Fruit fly (Drosophila melanogaster) whole organism, embryonic: Measurements from ENCODE around the gene CG46462.

Source experiments
- ATbp ChIP-seq: fragments of 200-800 bp; sonication (Bioruptor generic); optimal IDR thresholded peaks from 2 replicates; lab custom pipeline; 2017; ENCODE audit warnings: missing biosample characterization, mild to moderate bottlenecking, missing genetic modification characterization, missing genetic modification reagents
- CG10209 ChIP-seq: fragments of 200-800 bp; sonication (Bioruptor generic); optimal IDR thresholded peaks from 3 replicates; lab custom pipeline; 2017; ENCODE audit warnings: missing biosample characterization, mild to moderate bottlenecking, missing genetic modification characterization, missing genetic modification reagents
- CG11247 ChIP-seq: fragments of 200-800 bp; sonication (Bioruptor generic); IDR thresholded peaks from 2 replicates; pipeline ENCODE4 v1.3.6; 2022; ENCODE audit warnings: missing biosample characterization, missing genetic modification characterization
- CG13123 ChIP-seq: fragments of 200-800 bp; sonication (Bioruptor generic); optimal IDR thresholded peaks from 2 replicates; lab custom pipeline; 2016; ENCODE audit warnings: missing biosample characterization, missing genetic modification characterization
- CG14050 ChIP-seq: fragments of 200-800 bp; sonication (Bioruptor generic); IDR thresholded peaks from 3 replicates; pipeline ENCODE4 v1.3.6; 2022; ENCODE audit warnings: missing biosample characterization, missing genetic modification characterization
- CG15269 ChIP-seq: fragments of 200-800 bp; sonication (Bioruptor generic); optimal IDR thresholded peaks from 2 replicates; lab custom pipeline; 2018; ENCODE audit warnings: missing biosample characterization, mild to moderate bottlenecking, missing genetic modification characterization, moderate library complexity
- CG16863 ChIP-seq: fragments of 200-800 bp; sonication (Bioruptor generic); optimal IDR thresholded peaks from 3 replicates; lab custom pipeline; 2016; ENCODE audit warnings: missing biosample characterization, missing genetic modification characterization
- CG17328 ChIP-seq: fragments of 200-800 bp; sonication (Bioruptor generic); IDR thresholded peaks from 2 replicates; pipeline ENCODE4 v1.3.6; 2022; ENCODE audit warnings: missing biosample characterization, missing genetic modification characterization
- CG17359 ChIP-seq: fragments of 200-800 bp; sonication (Bioruptor generic); optimal IDR thresholded peaks from 3 replicates; lab custom pipeline; 2018; ENCODE audit warnings: missing biosample characterization, mild to moderate bottlenecking, missing genetic modification characterization, moderate library complexity
- CG17361 ChIP-seq: fragments of 200-800 bp; sonication (Bioruptor generic); IDR thresholded peaks from 3 replicates; pipeline ENCODE4 v1.3.6; 2022; ENCODE audit warnings: missing biosample characterization, missing genetic modification characterization
- CG17385 ChIP-seq: fragments of 200-800 bp; sonication (Bioruptor generic); optimal IDR thresholded peaks from 3 replicates; lab custom pipeline; 2018; ENCODE audit warnings: missing biosample characterization, mild to moderate bottlenecking, missing genetic modification characterization
- CG17829 ChIP-seq: fragments of 200-800 bp; optimal IDR thresholded peaks from 2 replicates; lab custom pipeline; 2019; ENCODE audit warnings: missing biosample characterization, mild to moderate bottlenecking, missing genetic modification characterization, moderate library complexity
- CG18011 ChIP-seq: fragments of 200-800 bp; sonication (Bioruptor generic); optimal IDR thresholded peaks from 2 replicates; lab custom pipeline; 2017; ENCODE audit warnings: missing biosample characterization, missing genetic modification characterization, mild to moderate bottlenecking, moderate library complexity, missing genotype
- CG2120 ChIP-seq: fragments of 200-800 bp; sonication (Bioruptor generic); optimal IDR thresholded peaks from 3 replicates; lab custom pipeline; 2016; ENCODE audit warnings: missing biosample characterization, missing genetic modification characterization
- CG30020 ChIP-seq: fragments of 200-800 bp; optimal IDR thresholded peaks from 2 replicates; lab custom pipeline; 2019; ENCODE audit warnings: missing biosample characterization, mild to moderate bottlenecking, missing genetic modification characterization, moderate library complexity
- CG5180 ChIP-seq: fragments of 200-800 bp; sonication (Bioruptor generic); optimal IDR thresholded peaks from 3 replicates; lab custom pipeline; 2017; ENCODE audit warnings: missing biosample characterization, missing genetic modification characterization, mild to moderate bottlenecking, moderate library complexity, missing genetic modification reagents
- CG7963 ChIP-seq: fragments of 200-800 bp; sonication (Bioruptor generic); IDR thresholded peaks from 3 replicates; pipeline ENCODE4 v1.3.6; 2022; ENCODE audit warnings: missing biosample characterization, missing genetic modification characterization; ENCODE audit not compliant: partially characterized antibody
- CG8765 ChIP-seq: fragments of 200-800 bp; sonication (Bioruptor generic); IDR thresholded peaks from 2 replicates; pipeline ENCODE4 v1.3.6; 2022; ENCODE audit warnings: missing biosample characterization, missing genetic modification characterization
- CG8924 ChIP-seq: fragments of 200-800 bp; optimal IDR thresholded peaks from 3 replicates; lab custom pipeline; 2019; ENCODE audit warnings: missing biosample characterization, mild to moderate bottlenecking, missing genetic modification characterization, moderate library complexity
- CG9932 ChIP-seq: fragments of 200-800 bp; sonication (Bioruptor generic); IDR thresholded peaks from 2 replicates; pipeline ENCODE4 v1.3.6; 2022; ENCODE audit warnings: missing biosample characterization, missing genetic modification characterization
- CTCF ChIP-seq: fragments of 200-800 bp; sonication (Bioruptor generic); optimal IDR thresholded peaks from 2 replicates; lab custom pipeline; 2017; ENCODE audit warnings: missing biosample characterization, mild to moderate bottlenecking, missing genetic modification characterization, moderate library complexity
- Chrac-16 ChIP-seq: fragments of 200-800 bp; sonication (Bioruptor generic); optimal IDR thresholded peaks from 3 replicates; lab custom pipeline; 2016; ENCODE audit warnings: missing biosample characterization, missing genetic modification characterization
- Dek ChIP-seq: fragments of 200-800 bp; sonication (Bioruptor generic); optimal IDR thresholded peaks from 3 replicates; lab custom pipeline; 2019; ENCODE audit warnings: missing biosample characterization, mild to moderate bottlenecking, missing genetic modification characterization, moderate library complexity
- Dip2 ChIP-seq: fragments of 200-800 bp; sonication (Bioruptor generic); IDR thresholded peaks from 2 replicates; pipeline ENCODE4 v1.3.6; 2022; ENCODE audit warnings: missing biosample characterization, missing genetic modification characterization
- Doc3 ChIP-seq: fragments of 200-800 bp; sonication (Bioruptor generic); IDR thresholded peaks from 3 replicates; pipeline ENCODE4 v1.3.6; 2022; ENCODE audit warnings: missing biosample characterization, missing genetic modification characterization; ENCODE audit not compliant: partially characterized antibody
- E2f2 ChIP-seq: fragments of 200-800 bp; sonication (Bioruptor generic); IDR thresholded peaks from 2 replicates; pipeline ENCODE4 v1.3.6; 2022; ENCODE audit warnings: missing biosample characterization, missing genetic modification characterization
- Elba2 ChIP-seq: fragments of 200-800 bp; sonication (Bioruptor generic); optimal IDR thresholded peaks from 3 replicates; lab custom pipeline; 2016; ENCODE audit warnings: missing biosample characterization, missing genetic modification characterization
- HmgD ChIP-seq: fragments of 200-800 bp; sonication (Bioruptor generic); optimal IDR thresholded peaks from 3 replicates; lab custom pipeline; 2016; ENCODE audit warnings: missing biosample characterization, missing genetic modification characterization
- MESR4 ChIP-seq: fragments of 200-800 bp; sonication (Bioruptor generic); optimal IDR thresholded peaks from 2 replicates; lab custom pipeline; 2018; ENCODE audit warnings: missing biosample characterization, mild to moderate bottlenecking, missing genetic modification characterization, moderate library complexity
- Myb ChIP-seq: fragments of 200-800 bp; sonication (Bioruptor generic); optimal IDR thresholded peaks from 2 replicates; lab custom pipeline; 2016; ENCODE audit warnings: missing biosample characterization, missing genetic modification characterization
- az2 ChIP-seq: fragments of 200-800 bp; sonication (Bioruptor generic); optimal IDR thresholded peaks from 3 replicates; lab custom pipeline; 2016; ENCODE audit warnings: missing biosample characterization, missing genetic modification characterization
- dan ChIP-seq: fragments of 200-800 bp; sonication (Bioruptor generic); IDR thresholded peaks from 2 replicates; pipeline ENCODE4 v1.3.6; 2022; ENCODE audit warnings: missing biosample characterization, missing genetic modification characterization
- dati ChIP-seq: fragments of 200-800 bp; sonication (Bioruptor generic); IDR thresholded peaks from 2 replicates; pipeline ENCODE4 v1.3.6; 2022; ENCODE audit warnings: missing biosample characterization, missing genetic modification characterization
- dimm ChIP-seq: fragments of 200-800 bp; sonication (Bioruptor generic); IDR thresholded peaks from 2 replicates; pipeline ENCODE4 v1.3.6; 2022; ENCODE audit warnings: missing biosample characterization, missing genetic modification characterization
- ems ChIP-seq: fragments of 200-800 bp; sonication (Bioruptor generic); optimal IDR thresholded peaks from 3 replicates; lab custom pipeline; 2016; ENCODE audit warnings: missing biosample characterization, missing genetic modification characterization
- fd64A ChIP-seq: fragments of 200-800 bp; sonication (Bioruptor generic); optimal IDR thresholded peaks from 3 replicates; lab custom pipeline; 2018; ENCODE audit warnings: missing biosample characterization, mild to moderate bottlenecking, missing genetic modification characterization
- fu2 ChIP-seq: fragments of 200-800 bp; sonication (Bioruptor generic); optimal IDR thresholded peaks from 2 replicates; lab custom pipeline; 2016; ENCODE audit warnings: missing biosample characterization, missing genetic modification characterization
- grn ChIP-seq: fragments of 200-800 bp; sonication (Bioruptor generic); optimal IDR thresholded peaks from 3 replicates; lab custom pipeline; 2017; ENCODE audit warnings: missing biosample characterization, missing genetic modification characterization
- gro ChIP-seq: fragments of 200-800 bp; sonication (Bioruptor generic); optimal IDR thresholded peaks from 2 replicates; lab custom pipeline; 2016; ENCODE audit warnings: missing biosample characterization, missing genetic modification characterization
- insv ChIP-seq, 2 experiments: fragments of 200-800 bp; sonication (Bioruptor generic); optimal IDR thresholded peaks; 3 replicates each; lab custom pipeline; 2016 to 2018; ENCODE audit warnings: missing biosample characterization in 2 of 2, missing genetic modification characterization in 2 of 2
- kah ChIP-seq: fragments of 200-800 bp; sonication (Bioruptor generic); optimal IDR thresholded peaks from 2 replicates; lab custom pipeline; 2018; ENCODE audit warnings: missing biosample characterization, mild to moderate bottlenecking, missing genetic modification characterization
- lov ChIP-seq, 2 experiments: fragments of 200-800 bp in 1 of 2; fragments of >200 bp in 1 of 2; sonication (Bioruptor generic) in 1 of 2; IDR thresholded peaks in 1 of 2; optimal IDR thresholded peaks in 1 of 2; 2 replicates in 1 of 2; 3 replicates in 1 of 2; pipeline versions ENCODE4 v1.3.6 to Lab custom; 2017 to 2022; ENCODE audit warnings: missing biosample characterization in 1 of 2, missing genetic modification characterization in 1 of 2
- maf-S ChIP-seq: fragments of 200-800 bp; sonication (Bioruptor generic); optimal IDR thresholded peaks from 2 replicates; lab custom pipeline; 2016; ENCODE audit warnings: missing biosample characterization, missing genetic modification characterization
- mam ChIP-seq: fragments of 200-800 bp; sonication (Bioruptor generic); optimal IDR thresholded peaks from 3 replicates; lab custom pipeline; 2016; ENCODE audit warnings: missing biosample characterization, missing genetic modification characterization
- pum ChIP-seq: fragments of 200-800 bp; sonication (Bioruptor generic); optimal IDR thresholded peaks from 2 replicates; lab custom pipeline; 2016; ENCODE audit warnings: missing biosample characterization, missing genetic modification characterization
- rib ChIP-seq: fragments of 200-800 bp; sonication (Bioruptor generic); IDR thresholded peaks from 2 replicates; pipeline ENCODE4 v1.3.6; 2022; ENCODE audit warnings: missing biosample characterization, missing genetic modification characterization
- slou ChIP-seq: fragments of 200-800 bp; sonication (Bioruptor generic); optimal IDR thresholded peaks from 3 replicates; lab custom pipeline; 2016; ENCODE audit warnings: missing biosample characterization, missing genetic modification characterization
- tup ChIP-seq: fragments of 200-800 bp; sonication (Bioruptor generic); optimal IDR thresholded peaks from 2 replicates; lab custom pipeline; 2016; ENCODE audit warnings: missing biosample characterization, mild to moderate bottlenecking, missing genetic modification characterization, moderate library complexity
- vfl ChIP-seq: fragments of 200-800 bp; sonication (Bioruptor generic); optimal IDR thresholded peaks from 2 replicates; lab custom pipeline; 2016; ENCODE audit warnings: missing biosample characterization, missing genetic modification characterization
- vvl ChIP-seq: fragments of 200-800 bp; sonication (Bioruptor generic); IDR thresholded peaks from 2 replicates; pipeline ENCODE4 v1.3.6; 2022; ENCODE audit warnings: missing biosample characterization, missing genetic modification characterization
- yki ChIP-seq: fragments of >200 bp; optimal IDR thresholded peaks from 3 replicates; lab custom pipeline; 2018

The CG46462 gene

DNA sequence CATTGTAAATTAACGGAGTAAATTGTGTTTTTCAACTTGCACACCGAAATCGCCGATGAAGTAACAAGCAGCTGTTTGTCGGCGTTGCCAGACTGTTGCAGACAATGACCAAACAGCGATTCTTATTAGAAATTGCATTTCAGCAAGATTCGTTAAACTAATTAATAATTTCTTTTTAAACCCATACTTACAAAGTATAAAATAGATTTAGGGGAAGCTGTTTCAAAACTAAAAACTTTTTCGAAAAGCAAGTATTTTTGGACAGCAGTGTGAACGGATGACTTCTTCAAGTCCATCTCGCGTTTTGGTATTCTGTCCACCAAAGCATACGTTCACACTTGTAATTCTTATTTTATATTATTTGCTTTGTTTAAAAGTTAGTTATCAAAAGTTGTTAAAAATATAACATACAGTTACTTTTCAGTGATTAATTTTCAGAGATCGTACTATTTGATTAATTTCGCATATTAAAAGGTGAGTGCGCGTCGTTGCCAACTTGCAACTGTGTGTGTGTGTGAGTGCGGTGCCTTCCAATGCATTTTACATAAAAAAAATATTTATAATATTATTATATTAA is 3.0 kb upstream of the CG46462 start, which contains the start of the genes CG8004 and RhoGDI (continued):
- no peak for TF ChIP-seq CG5180 (GFP tag; lab: Kevin White, UChicago)
- no peak for TF ChIP-seq CG7963 (GFP tag; lab: Robert Waterston, UW)
- peak; percentile 82 for TF ChIP-seq CG9932 (GFP tag; lab: Robert Waterston, UW)
- no peak for TF ChIP-seq yki (lab: Kevin White, UChicago)
- TF ChIP-seq kah (GFP tag; lab: Kevin White, UChicago), result no peak
- peak; percentile 66 for TF ChIP-seq CG16863 (GFP tag; lab: Kevin White, UChicago)
- peak; percentile 84 for TF ChIP-seq CG2120 (GFP tag; lab: Kevin White, UChicago)
- TF ChIP-seq ATbp (GFP tag; lab: Kevin White, UChicago), result no peak
- TF ChIP-seq CG11247 (GFP tag; lab: Robert Waterston, UW), result peak; percentile 38; the same call in 1 of the 2 replicates
- TF ChIP-seq CG17385, result peak; percentile 45
- TF ChIP-seq vfl (GFP tag; lab: Kevin White, UChicago), result peak; percentile 63
- TF ChIP-seq CG17361 (GFP tag; lab: Robert Waterston, UW), result peak; percentile 63; the same call in 1 of the 3 replicates
- peak; percentile 36 for TF ChIP-seq CG18011 (GFP tag; lab: Kevin White, UChicago)
- peak; percentile 86 for TF ChIP-seq CG8924 (tag; lab: Kevin White, UChicago)
- no peak for TF ChIP-seq grn
- TF ChIP-seq CG17328 (GFP tag; lab: Robert Waterston, UW), result peak; percentile 63
- peak; percentile 43; the same call in 2 of the 3 replicates for TF ChIP-seq CG14050 (GFP tag; lab: Robert Waterston, UW)
- no peak for TF ChIP-seq HmgD (GFP tag; lab: Kevin White, UChicago)
- TF ChIP-seq dati (GFP tag; lab: Robert Waterston, UW), result peak; percentile 8; the same call in 1 of the 2 replicates
- peak; percentile 48 for TF ChIP-seq tup (GFP tag; lab: Kevin White, UChicago)
- peak; percentile 76 for TF ChIP-seq vvl (GFP tag; lab: Robert Waterston, UW)
- no peak for TF ChIP-seq lov (optimal IDR thresholded peaks at IDR 0.05; lab: Kevin White, UChicago)
- 0 out of 3 replicates have a peak, but pooled peaks have one; percentile 17 for TF ChIP-seq lov (GFP tag; IDR thresholded peaks at IDR 0.05; lab: Robert Waterston, UW)
- TF ChIP-seq CG8765, result no peak
- TF ChIP-seq dimm (GFP tag; lab: Robert Waterston, UW), result no peak
- TF ChIP-seq Dip2 (GFP tag; lab: Robert Waterston, UW), result no peak
- TF ChIP-seq pum (GFP tag; lab: Kevin White, UChicago), result peak; percentile 61
- peak; percentile 39 for TF ChIP-seq CG10209 (GFP tag; lab: Kevin White, UChicago)
- TF ChIP-seq az2 (GFP tag; lab: Kevin White, UChicago), result peak; percentile 63
- peak; percentile 32 for TF ChIP-seq Myb (GFP tag; lab: Kevin White, UChicago)
- no peak for TF ChIP-seq dan
- peak; percentile 65 for TF ChIP-seq CG17359 (tag; lab: Kevin White, UChicago)
- TF ChIP-seq CTCF (GFP tag; lab: Kevin White, UChicago), result peak; percentile 4
- 0 out of 2 replicates have a peak, but pooled peaks have one; percentile 33 for TF ChIP-seq rib
- no peak for TF ChIP-seq Doc3 (GFP tag; lab: Robert Waterston, UW)
- TF ChIP-seq CG15269, result peak; percentile 60
- peak; percentile 36 for TF ChIP-seq MESR4
- no peak for TF ChIP-seq slou (GFP tag; lab: Kevin White, UChicago)
- TF ChIP-seq insv (GFP tag; optimal IDR thresholded peaks at IDR 0.05; lab: Kevin White, UChicago), result peak; percentile 75 to 95
- TF ChIP-seq mam (GFP tag; lab: Kevin White, UChicago), result peak; percentile 66
- TF ChIP-seq fu2, result peak; percentile 47
- TF ChIP-seq CG17829, result peak; percentile 79
- peak; percentile 45 for TF ChIP-seq CG13123
- no peak for TF ChIP-seq fd64A (GFP tag; lab: Kevin White, UChicago)
- TF ChIP-seq Chrac-16 (GFP tag; lab: Kevin White, UChicago), result peak; percentile 66
- peak; percentile 52 for TF ChIP-seq E2f2
- TF ChIP-seq maf-S (GFP tag; lab: Kevin White, UChicago), result peak; percentile 61
- TF ChIP-seq Elba2 (GFP tag; lab: Kevin White, UChicago), result peak; percentile 94
- TF ChIP-seq ems (GFP tag; lab: Kevin White, UChicago), result peak; percentile 75
- peak; percentile 85 for TF ChIP-seq CG30020 (tag; lab: Kevin White, UChicago)
- TF ChIP-seq gro, result peak; percentile 62
- peak; percentile 62 for TF ChIP-seq Dek
